Worm (Caenorhabditis elegans) whole organism, L4/young adult: ENCODE data around the gene R09A8.2.

Experiments used
- W03F9.2 ChIP-seq: fragments of 150-350 bp; optimal IDR thresholded peaks from 2 replicates; lab custom pipeline; 2014; ENCODE audit warnings: missing biosample characterization, missing genetic modification characterization
- dao-5 ChIP-seq: sonication (generic microtip); optimal IDR thresholded peaks from 2 replicates; lab custom pipeline; 2016; ENCODE audit warnings: missing genotype, missing genetic modification characterization, moderate library complexity, missing compliant biosample characterization
- him-1 ChIP-seq: sonication (generic microtip); optimal IDR thresholded peaks from 2 replicates; lab custom pipeline; 2016; ENCODE audit warnings: missing genotype, missing genetic modification reagents, missing genetic modification characterization, missing compliant biosample characterization

ce11 chrX:12642952-12643351 lies 23.7 kb downstream of the R09A8.2 start:
- no peak for TF ChIP-seq him-1
- no peak for TF ChIP-seq W03F9.2 (tag; lab: Kevin White, UChicago)
- no peak for TF ChIP-seq dao-5
